Worm (Caenorhabditis elegans): ENCODE data around the gene B0238.15.

Gene B0238.15

ce11 chrV:5288676-5289075, 48.7 kb downstream of the B0238.15 start:
- TF ChIP-seq lin-13 (GFP tag; optimal IDR thresholded peaks at IDR 0.05) (no peak), vab-15 (tag; optimal IDR thresholded peaks at IDR 0.05) (no peak), nhr-237 (tag; optimal IDR thresholded peaks at IDR 0.05) (no peak), swsn-7 (tag; optimal IDR thresholded peaks at IDR 0.05) (no peak), pqm-1 (tag; optimal IDR thresholded peaks at IDR 0.05) (no peak), ama-1 (optimal IDR thresholded peaks at IDR 0.05) (no peak), ztf-11 (tag; optimal IDR thresholded peaks at IDR 0.05) (no peak), zip-4 (GFP tag; optimal IDR thresholded peaks at IDR 0.05) (no peak), unc-86 (tag; optimal IDR thresholded peaks at IDR 0.05) (no peak)
